Worm (Caenorhabditis elegans): ENCODE data around the gene F55B11.3.

DNA sequence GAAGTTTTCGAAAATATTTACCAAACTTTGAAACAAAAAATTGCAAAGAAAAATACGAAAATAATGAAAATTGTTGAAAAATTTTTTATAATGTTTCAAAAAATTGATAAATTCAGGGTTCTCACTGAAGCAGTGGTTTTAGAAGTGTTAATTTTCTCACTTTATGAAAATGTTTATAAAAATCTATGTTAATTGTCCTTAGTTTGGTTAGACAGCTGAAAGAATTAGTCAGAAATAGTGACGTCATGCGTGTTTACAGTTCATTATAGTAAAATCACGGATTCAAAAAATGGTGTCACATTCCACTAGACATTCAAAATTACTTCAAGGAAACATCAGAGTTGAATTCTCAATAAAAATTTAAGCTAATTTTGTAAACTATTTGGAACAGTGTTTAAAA is 11.4 kb downstream of the F55B11.3 start:
- no peak for TF ChIP-seq ama-1 (optimal IDR thresholded peaks at IDR 0.05)
- TF ChIP-seq gei-8 (GFP tag; optimal IDR thresholded peaks at IDR 0.05): no peak
- no peak for TF ChIP-seq unc-130 (GFP tag; optimal IDR thresholded peaks at IDR 0.05)
- no peak for TF ChIP-seq lin-39 (tag; optimal IDR thresholded peaks at IDR 0.05)
- TF ChIP-seq snpc-1.2 (GFP tag; IDR thresholded peaks at IDR 0.05): no peak
- TF ChIP-seq snpc-4 (tag; optimal IDR thresholded peaks at IDR 0.05): no peak
- no peak for TF ChIP-seq lin-13 (GFP tag; optimal IDR thresholded peaks at IDR 0.05)
- TF ChIP-seq egl-27 (tag; optimal IDR thresholded peaks at IDR 0.05): no peak
- TF ChIP-seq nhr-237 (tag; optimal IDR thresholded peaks at IDR 0.05): no peak
- no peak for TF ChIP-seq duxl-1 (tag; optimal IDR thresholded peaks at IDR 0.05; ENCODE audit: poor library complexity)
- TF ChIP-seq unc-39 (tag; optimal IDR thresholded peaks at IDR 0.05): no peak
- no peak for TF ChIP-seq F37D6.2 (tag; optimal IDR thresholded peaks at IDR 0.05)
- TF ChIP-seq hmg-1.1 (GFP tag; IDR thresholded peaks at IDR 0.05): no peak
- TF ChIP-seq aly-2 (tag; optimal IDR thresholded peaks at IDR 0.05): no peak

Measured in whole organism, L4 larva.